Worm (Caenorhabditis elegans) whole organism, young adult: ENCODE results near the gene paml-1.

ENCODE experiments used
- attf-3 ChIP-seq: fragments of 200-800 bp; sonication (Bioruptor generic); conservative IDR thresholded peaks from 2 replicates; pipeline ENCODE4 v1.3.6; 2022; ENCODE audit warnings: missing genetic modification reagents, missing genetic modification characterization, missing compliant biosample characterization
- hlh-26 ChIP-seq: fragments of 200-800 bp; sonication (Bioruptor generic); conservative IDR thresholded peaks from 2 replicates; pipeline ENCODE4 v1.3.6; 2022; ENCODE audit warnings: missing genetic modification reagents, missing genetic modification characterization, missing compliant biosample characterization
- lir-1 ChIP-seq: fragments of 200-800 bp; sonication (Bioruptor generic); conservative IDR thresholded peaks from 2 replicates; pipeline ENCODE4 v1.3.6; 2022; ENCODE audit warnings: missing genetic modification reagents, missing genetic modification characterization, missing compliant biosample characterization
- madf-8 ChIP-seq: fragments of 200-800 bp; sonication (Bioruptor generic); conservative IDR thresholded peaks from 2 replicates; pipeline ENCODE4 v1.3.6; 2022; ENCODE audit warnings: missing genetic modification reagents, missing genetic modification characterization, missing compliant biosample characterization
- nfya-1 ChIP-seq: sonication (generic microtip); optimal IDR thresholded peaks from 2 replicates; lab custom pipeline; 2017; ENCODE audit warnings: antibody characterized with exemption, missing compliant biosample characterization, missing genetic modification characterization, borderline replicate concordance; ENCODE audit not compliant: insufficient read depth
- ztf-22 ChIP-seq: fragments of 200-800 bp; sonication (Bioruptor generic); optimal IDR thresholded peaks from 2 replicates; lab custom pipeline; 2018; ENCODE audit warnings: mild to moderate bottlenecking, missing genetic modification characterization, moderate library complexity, missing compliant biosample characterization

- no peak for TF ChIP-seq lir-1 (GFP tag; lab: Robert Waterston, UW)
- TF ChIP-seq ztf-22: no peak
- TF ChIP-seq madf-8: no peak
- no peak for TF ChIP-seq attf-3 (GFP tag; lab: Robert Waterston, UW)
- no peak for TF ChIP-seq nfya-1 (tag; lab: Kevin White, UChicago)
- TF ChIP-seq hlh-26 (GFP tag; lab: Robert Waterston, UW): no peak
Measured at ce11 chrIII:10254583-10254982, 20.7 kb upstream of the paml-1 start, which contains the start of gene R01H10.4.
